Worm (Caenorhabditis elegans): ENCODE data around the gene F18C5.5.

DNA sequence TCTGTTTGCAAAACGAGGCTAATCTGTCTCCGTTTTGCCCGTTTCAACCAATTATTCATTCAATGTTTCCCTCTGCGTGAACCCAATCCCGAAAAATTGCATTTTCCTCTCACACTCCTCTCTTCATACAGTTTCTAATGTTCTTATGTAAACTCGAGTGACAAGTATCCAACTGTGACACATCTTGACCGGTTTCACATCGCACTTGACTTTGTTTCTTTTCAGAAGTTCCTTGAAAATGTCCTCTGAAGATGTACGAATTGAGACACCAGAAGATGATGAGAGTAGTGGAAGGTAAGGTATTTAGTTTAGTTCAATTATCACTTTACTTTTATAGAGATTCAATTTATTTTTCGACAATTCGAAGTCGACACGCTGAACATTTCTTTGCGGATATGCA is 34.6 kb downstream of the F18C5.5 start, which contains the start of gene abcx-1:
- TF ChIP-seq nhr-120 (GFP tag; IDR thresholded peaks at IDR 0.05) (no peak), aptf-2 (GFP tag; conservative IDR thresholded peaks at IDR 0.05) (no peak), ZK185.1 (tag; optimal IDR thresholded peaks at IDR 0.05; ENCODE audit: poor library complexity, severe bottlenecking) (no peak), F57C9.4 (tag; optimal IDR thresholded peaks at IDR 0.05) (no peak)
